Worm (Caenorhabditis elegans) whole organism, mixed stage, embryonic: ENCODE results near the gene nspe-4.

Experiments
- drap-1 ChIP-seq: fragments of 200-800 bp; sonication (Bioruptor generic); optimal IDR thresholded peaks from 3 replicates; lab custom pipeline; 2018; ENCODE audit warnings: mild to moderate bottlenecking, missing genetic modification characterization, missing compliant biosample characterization
- elt-1 ChIP-seq: sonication (generic microtip); optimal IDR thresholded peaks from 2 replicates; lab custom pipeline; 2017; ENCODE audit warnings: missing genetic modification characterization, mild to moderate bottlenecking, missing compliant biosample characterization, antibody characterized with exemption, moderate library complexity, borderline replicate concordance; ENCODE audit not compliant: insufficient read depth
- elt-3 ChIP-seq: fragments of 150-350 bp; optimal IDR thresholded peaks from 2 replicates; lab custom pipeline; 2014; ENCODE audit warnings: missing biosample characterization, missing genetic modification characterization
- lsy-2 ChIP-seq: fragments of 150-350 bp; optimal IDR thresholded peaks from 2 replicates; lab custom pipeline; 2014; ENCODE audit warnings: missing biosample characterization, missing genetic modification characterization
- mab-5 ChIP-seq: fragments of 150-350 bp; optimal IDR thresholded peaks from 2 replicates; lab custom pipeline; 2014; ENCODE audit warnings: missing biosample characterization, missing genetic modification characterization
- mls-2 ChIP-seq: sonication (generic microtip); optimal IDR thresholded peaks from 2 replicates; lab custom pipeline; 2016; ENCODE audit warnings: mild to moderate bottlenecking, missing genetic modification characterization, moderate library complexity, missing compliant biosample characterization
- nhr-12 ChIP-seq: fragments of 150-350 bp; optimal IDR thresholded peaks from 2 replicates; lab custom pipeline; 2014; ENCODE audit warnings: missing biosample characterization, missing genetic modification characterization
- nhr-76 ChIP-seq: sonication (generic microtip); optimal IDR thresholded peaks from 2 replicates; lab custom pipeline; 2017; ENCODE audit warnings: missing biosample characterization, missing genetic modification characterization
- pha-4 ChIP-seq: fragments of 150-350 bp; optimal IDR thresholded peaks from 2 replicates; lab custom pipeline; 2018; ENCODE audit warnings: missing biosample characterization, missing genetic modification reagents, missing genetic modification characterization
- snpc-4 ChIP-seq: fragments of 150-350 bp; optimal IDR thresholded peaks from 2 replicates; lab custom pipeline; 2014; ENCODE audit warnings: missing biosample characterization, missing genetic modification characterization
- tbx-8 ChIP-seq: fragments of 200-800 bp; sonication (Bioruptor generic); optimal IDR thresholded peaks from 2 replicates; lab custom pipeline; 2018; ENCODE audit warnings: mild to moderate bottlenecking, missing genetic modification characterization, moderate library complexity, missing compliant biosample characterization
- unc-120 ChIP-seq: sonication (generic microtip); optimal IDR thresholded peaks from 2 replicates; lab custom pipeline; 2017; ENCODE audit warnings: missing genetic modification characterization, missing compliant biosample characterization; ENCODE audit not compliant: poor library complexity, severe bottlenecking
- unc-39 ChIP-seq: fragments of 150-350 bp; optimal IDR thresholded peaks from 2 replicates; lab custom pipeline; 2014; ENCODE audit warnings: missing biosample characterization, missing genetic modification characterization
- unc-62 ChIP-seq: fragments of 150-350 bp; optimal IDR thresholded peaks from 2 replicates; lab custom pipeline; 2014; ENCODE audit warnings: missing biosample characterization, missing genetic modification reagents, missing genetic modification characterization

- no peak for TF ChIP-seq mab-5 (tag; lab: Kevin White, UChicago)
- TF ChIP-seq drap-1 = no peak
- TF ChIP-seq unc-39 (tag; lab: Kevin White, UChicago) = no peak
- no peak for TF ChIP-seq pha-4 (tag; lab: Kevin White, UChicago)
- TF ChIP-seq unc-120 (tag; lab: Kevin White, UChicago) = no peak
- no peak for TF ChIP-seq lsy-2
- TF ChIP-seq nhr-12 (tag; lab: Kevin White, UChicago) = no peak
- no peak for TF ChIP-seq unc-62 (GFP tag; lab: Kevin White, UChicago)
- no peak for TF ChIP-seq mls-2 (tag; lab: Kevin White, UChicago)
- no peak for TF ChIP-seq snpc-4 (tag; lab: Kevin White, UChicago)
- no peak for TF ChIP-seq nhr-76 (tag; lab: Kevin White, UChicago)
- no peak for TF ChIP-seq elt-3 (tag; lab: Kevin White, UChicago)
- no peak for TF ChIP-seq tbx-8 (GFP tag; lab: Kevin White, UChicago)
- TF ChIP-seq elt-1 (tag; lab: Kevin White, UChicago) = no peak
These were observed 22.5 kb downstream of the nspe-4 start, which contains the start of gene Y38E10A.17 for ce11 chrII:12634749-12635318.
